Fruit fly (Drosophila melanogaster) whole organism, embryonic: ENCODE results near the gene Mon1.

Experiments
- BEAF-32 ChIP-seq: fragments of 200-800 bp; sonication (Bioruptor generic); optimal IDR thresholded peaks from 3 replicates; lab custom pipeline; 2017; ENCODE audit warnings: missing biosample characterization, missing genetic modification characterization, mild to moderate bottlenecking, moderate library complexity, missing genetic modification reagents
- Bgb ChIP-seq: fragments of 200-800 bp; sonication (Bioruptor generic); IDR thresholded peaks from 2 replicates; pipeline ENCODE4 v1.3.6; 2022; ENCODE audit warnings: missing biosample characterization, missing genetic modification characterization; ENCODE audit not compliant: partially characterized antibody
- BtbVII ChIP-seq: fragments of 200-800 bp; sonication (Bioruptor generic); optimal IDR thresholded peaks from 3 replicates; lab custom pipeline; 2017; ENCODE audit warnings: missing biosample characterization, mild to moderate bottlenecking, missing genetic modification characterization
- Bteb2 ChIP-seq: fragments of 200-800 bp; sonication (Bioruptor generic); optimal IDR thresholded peaks from 2 replicates; lab custom pipeline; 2016; ENCODE audit warnings: missing biosample characterization, missing genetic modification characterization
- CG10366 ChIP-seq: fragments of 200-800 bp; sonication (Bioruptor generic); IDR thresholded peaks from 2 replicates; pipeline ENCODE4 v1.3.6; 2022; ENCODE audit warnings: missing biosample characterization, missing genetic modification characterization
- CG11085 ChIP-seq: fragments of 200-800 bp; sonication (Bioruptor generic); IDR thresholded peaks from 2 replicates; pipeline ENCODE4 v1.3.6; 2022; ENCODE audit warnings: missing biosample characterization, missing genetic modification characterization
- CG11456 ChIP-seq: fragments of 200-800 bp; sonication (Bioruptor generic); IDR thresholded peaks from 3 replicates; pipeline ENCODE4 v1.3.6; 2022; ENCODE audit warnings: missing biosample characterization, missing genetic modification characterization
- CG11504 ChIP-seq: fragments of 200-800 bp; sonication (Bioruptor generic); optimal IDR thresholded peaks from 3 replicates; lab custom pipeline; 2019; ENCODE audit warnings: missing biosample characterization, mild to moderate bottlenecking, missing genetic modification characterization, moderate library complexity
- CG13894 ChIP-seq: fragments of 200-800 bp; sonication (Bioruptor generic); optimal IDR thresholded peaks from 3 replicates; lab custom pipeline; 2018; ENCODE audit warnings: missing biosample characterization, mild to moderate bottlenecking, missing genetic modification characterization, moderate library complexity
- CG15514 ChIP-seq: fragments of 200-800 bp; sonication (Bioruptor generic); optimal IDR thresholded peaks from 3 replicates; lab custom pipeline; 2017; ENCODE audit warnings: missing biosample characterization, missing genetic modification characterization, mild to moderate bottlenecking, moderate library complexity, missing genetic modification reagents
- CG16779 ChIP-seq: fragments of 200-800 bp; sonication (Bioruptor generic); IDR thresholded peaks from 2 replicates; pipeline ENCODE4 v1.3.6; 2022; ENCODE audit warnings: missing biosample characterization, missing genetic modification characterization
- CG18764 ChIP-seq: fragments of 200-800 bp; sonication (Bioruptor generic); optimal IDR thresholded peaks from 3 replicates; lab custom pipeline; 2016; ENCODE audit warnings: missing biosample characterization, missing genetic modification characterization
- CG32772 ChIP-seq: fragments of 200-800 bp; sonication (Bioruptor generic); IDR thresholded peaks from 2 replicates; pipeline ENCODE4 v1.3.6; 2022; ENCODE audit warnings: missing biosample characterization, missing genetic modification characterization
- CG33213 ChIP-seq: fragments of 200-800 bp; sonication (Bioruptor generic); optimal IDR thresholded peaks from 3 replicates; lab custom pipeline; 2016; ENCODE audit warnings: missing biosample characterization, missing genetic modification characterization
- CG34376 ChIP-seq: fragments of 200-800 bp; sonication (Bioruptor generic); optimal IDR thresholded peaks from 2 replicates; lab custom pipeline; 2018; ENCODE audit warnings: missing biosample characterization, mild to moderate bottlenecking, missing genetic modification characterization
- CG5180 ChIP-seq: fragments of 200-800 bp; sonication (Bioruptor generic); optimal IDR thresholded peaks from 3 replicates; lab custom pipeline; 2017; ENCODE audit warnings: missing biosample characterization, missing genetic modification characterization, mild to moderate bottlenecking, moderate library complexity, missing genetic modification reagents
- CG7928 ChIP-seq: fragments of 200-800 bp; sonication (Bioruptor generic); optimal IDR thresholded peaks from 2 replicates; lab custom pipeline; 2017; ENCODE audit warnings: missing biosample characterization, mild to moderate bottlenecking, missing genetic modification characterization
- CG8359 ChIP-seq: fragments of 200-800 bp; sonication (Bioruptor generic); optimal IDR thresholded peaks from 2 replicates; lab custom pipeline; 2017; ENCODE audit warnings: missing biosample characterization, mild to moderate bottlenecking, missing genetic modification characterization, borderline replicate concordance
- CG8924 ChIP-seq: fragments of 200-800 bp; optimal IDR thresholded peaks from 3 replicates; lab custom pipeline; 2019; ENCODE audit warnings: missing biosample characterization, mild to moderate bottlenecking, missing genetic modification characterization, moderate library complexity
- Deaf1 ChIP-seq: fragments of 200-800 bp; optimal IDR thresholded peaks from 3 replicates; lab custom pipeline; 2019; ENCODE audit warnings: missing biosample characterization, mild to moderate bottlenecking, missing genetic modification characterization, moderate library complexity
- Doc3 ChIP-seq: fragments of 200-800 bp; sonication (Bioruptor generic); IDR thresholded peaks from 3 replicates; pipeline ENCODE4 v1.3.6; 2022; ENCODE audit warnings: missing biosample characterization, missing genetic modification characterization; ENCODE audit not compliant: partially characterized antibody
- Eip74EF ChIP-seq, 2 experiments: fragments of 200-800 bp in 1 of 2; fragments of >200 bp in 1 of 2; sonication (Bioruptor generic) in 1 of 2; optimal IDR thresholded peaks; 2 replicates each; lab custom pipeline; 2017 to 2019; ENCODE audit warnings: missing biosample characterization in 2 of 2, missing genetic modification characterization in 2 of 2, mild to moderate bottlenecking in 1 of 2, moderate library complexity in 1 of 2
- HLHmδ ChIP-seq: fragments of 200-800 bp; sonication (Bioruptor generic); optimal IDR thresholded peaks from 2 replicates; lab custom pipeline; 2018; ENCODE audit warnings: missing biosample characterization, mild to moderate bottlenecking, missing genetic modification characterization, moderate library complexity
- Mad ChIP-seq: fragments of 200-800 bp; sonication (Bioruptor generic); optimal IDR thresholded peaks from 2 replicates; lab custom pipeline; 2016; ENCODE audit warnings: missing biosample characterization, missing genetic modification characterization
- Myb ChIP-seq: fragments of 200-800 bp; sonication (Bioruptor generic); optimal IDR thresholded peaks from 2 replicates; lab custom pipeline; 2016; ENCODE audit warnings: missing biosample characterization, missing genetic modification characterization
- Pdp1 ChIP-seq, 2 experiments: fragments of 200-800 bp; sonication (Bioruptor generic); optimal IDR thresholded peaks; 3 replicates each; lab custom pipeline; 2016; ENCODE audit warnings: missing biosample characterization in 2 of 2, missing genetic modification characterization in 2 of 2, mild to moderate bottlenecking in 1 of 2, moderate library complexity in 1 of 2
- Scr ChIP-seq: fragments of 200-800 bp; sonication (Bioruptor generic); IDR thresholded peaks from 2 replicates; pipeline ENCODE4 v1.3.6; 2022; ENCODE audit warnings: missing biosample characterization, missing genetic modification characterization; ENCODE audit not compliant: partially characterized antibody
- Side ChIP-seq: fragments of 200-800 bp; sonication (Bioruptor generic); optimal IDR thresholded peaks from 2 replicates; lab custom pipeline; 2016; ENCODE audit warnings: missing biosample characterization, missing genetic modification characterization
- Sin3A ChIP-seq: fragments of >200 bp; optimal IDR thresholded peaks from 2 replicates; lab custom pipeline; 2018
- TFAM ChIP-seq: fragments of 200-800 bp; sonication (Bioruptor generic); optimal IDR thresholded peaks from 2 replicates; lab custom pipeline; 2017; ENCODE audit warnings: missing biosample characterization, missing genetic modification characterization, inconsistent platforms
- Xbp1 ChIP-seq: fragments of 200-800 bp; sonication (Bioruptor generic); optimal IDR thresholded peaks from 3 replicates; lab custom pipeline; 2016; ENCODE audit warnings: missing biosample characterization, mild to moderate bottlenecking, missing genetic modification characterization
- ab ChIP-seq: fragments of 200-800 bp; sonication (Bioruptor generic); optimal IDR thresholded peaks from 2 replicates; lab custom pipeline; 2016; ENCODE audit warnings: missing biosample characterization, missing genetic modification characterization
- bab2 ChIP-seq: fragments of 200-800 bp; sonication (Bioruptor generic); optimal IDR thresholded peaks from 2 replicates; lab custom pipeline; 2016; ENCODE audit warnings: missing biosample characterization, missing genetic modification characterization
- bcd ChIP-seq: fragments of 200-800 bp; sonication (Bioruptor generic); optimal IDR thresholded peaks from 2 replicates; lab custom pipeline; 2017; ENCODE audit warnings: missing biosample characterization, mild to moderate bottlenecking, missing genetic modification characterization
- cad ChIP-seq: fragments of >200 bp; optimal IDR thresholded peaks from 2 replicates; lab custom pipeline; 2017; ENCODE audit warnings: missing biosample characterization, missing genetic modification characterization
- chif ChIP-seq, 2 experiments: fragments of 200-800 bp; sonication (Bioruptor generic); optimal IDR thresholded peaks; 3 replicates each; lab custom pipeline; 2016; ENCODE audit warnings: missing biosample characterization in 2 of 2, missing genetic modification characterization in 2 of 2
- chinmo ChIP-seq: fragments of 200-800 bp; sonication (Bioruptor generic); IDR thresholded peaks from 4 replicates; pipeline ENCODE4 v1.3.6; 2022; ENCODE audit warnings: missing biosample characterization, missing genetic modification characterization; ENCODE audit not compliant: partially characterized antibody
- da ChIP-seq: fragments of 200-800 bp; sonication (Bioruptor generic); optimal IDR thresholded peaks from 2 replicates; lab custom pipeline; 2016; ENCODE audit warnings: missing biosample characterization, missing genetic modification characterization
- disco-r ChIP-seq: fragments of 200-800 bp; sonication (Bioruptor generic); optimal IDR thresholded peaks from 2 replicates; lab custom pipeline; 2016; ENCODE audit warnings: missing biosample characterization, missing genetic modification characterization
- grn ChIP-seq: fragments of 200-800 bp; sonication (Bioruptor generic); optimal IDR thresholded peaks from 3 replicates; lab custom pipeline; 2017; ENCODE audit warnings: missing biosample characterization, missing genetic modification characterization
- gsb ChIP-seq: fragments of 200-800 bp; sonication (Bioruptor generic); IDR thresholded peaks from 2 replicates; pipeline ENCODE4 v1.3.6; 2022; ENCODE audit warnings: missing biosample characterization, missing genetic modification characterization
- hth ChIP-seq: fragments of >200 bp; optimal IDR thresholded peaks from 2 replicates; lab custom pipeline; 2017; ENCODE audit warnings: inconsistent platforms
- pb ChIP-seq: fragments of 200-800 bp; sonication (Bioruptor generic); optimal IDR thresholded peaks from 3 replicates; lab custom pipeline; 2016; ENCODE audit warnings: missing biosample characterization, missing genetic modification characterization
- pnt ChIP-seq: fragments of 200-800 bp; sonication (Bioruptor generic); optimal IDR thresholded peaks from 3 replicates; lab custom pipeline; 2016; ENCODE audit warnings: missing biosample characterization, missing genetic modification characterization
- ranshi ChIP-seq: fragments of 200-800 bp; sonication (Bioruptor generic); IDR thresholded peaks from 2 replicates; pipeline ENCODE4 v1.3.6; 2022; ENCODE audit warnings: missing biosample characterization, missing genetic modification characterization
- rib ChIP-seq: fragments of 200-800 bp; sonication (Bioruptor generic); IDR thresholded peaks from 2 replicates; pipeline ENCODE4 v1.3.6; 2022; ENCODE audit warnings: missing biosample characterization, missing genetic modification characterization
- schlank ChIP-seq: fragments of 200-800 bp; sonication (Bioruptor generic); optimal IDR thresholded peaks from 2 replicates; lab custom pipeline; 2018; ENCODE audit warnings: missing biosample characterization, mild to moderate bottlenecking, missing genetic modification characterization
- sima ChIP-seq: fragments of 200-800 bp; sonication (Bioruptor generic); optimal IDR thresholded peaks from 2 replicates; lab custom pipeline; 2016; ENCODE audit warnings: missing biosample characterization, missing genetic modification characterization
- tup ChIP-seq: fragments of 200-800 bp; sonication (Bioruptor generic); optimal IDR thresholded peaks from 2 replicates; lab custom pipeline; 2016; ENCODE audit warnings: missing biosample characterization, mild to moderate bottlenecking, missing genetic modification characterization, moderate library complexity
- zf30C ChIP-seq: fragments of 200-800 bp; sonication (Bioruptor generic); optimal IDR thresholded peaks from 3 replicates; lab custom pipeline; 2018; ENCODE audit warnings: missing biosample characterization, mild to moderate bottlenecking, missing genetic modification characterization

The Mon1 gene

dm6 chr2L:4847191-4847853 lies 3.1 kb upstream of the Mon1 start, which contains the start of the genes mxt and CG11927 (continued):
- TF ChIP-seq CG18764 (GFP tag; lab: Kevin White, UChicago) (peak; percentile 37), CG32772 (GFP tag; lab: Robert Waterston, UW) (0 out of 2 replicates have a peak, but pooled peaks have one; percentile 26), TFAM (no peak), CG16779 (no peak), zf30C (no peak), Scr (peak; percentile 92), ranshi (GFP tag; lab: Robert Waterston, UW) (no peak), BEAF-32 (GFP tag; lab: Kevin White, UChicago) (peak; percentile 86), CG11456 (GFP tag; lab: Robert Waterston, UW) (peak; percentile 75; the same call in 2 of the 3 replicates), Bteb2 (GFP tag; lab: Kevin White, UChicago) (no peak), bcd (GFP tag; lab: Kevin White, UChicago) (no peak), rib (GFP tag; lab: Robert Waterston, UW) (no peak), Eip74EF (GFP tag; optimal IDR thresholded peaks at IDR 0.05; lab: Kevin White, UChicago) (no peak), Bgb (GFP tag; lab: Robert Waterston, UW) (peak; percentile 90), sima (no peak), BtbVII (GFP tag; lab: Kevin White, UChicago) (no peak), Side (GFP tag; lab: Kevin White, UChicago) (no peak), bab2 (peak; percentile 38), CG33213 (peak; percentile 5), CG11504 (tag; lab: Kevin White, UChicago) (no peak), gsb (GFP tag; lab: Robert Waterston, UW) (no peak), schlank (tag; lab: Kevin White, UChicago) (no peak), CG34376 (no peak), CG8924 (tag; lab: Kevin White, UChicago) (peak; percentile 56), tup (GFP tag; lab: Kevin White, UChicago) (no peak), chinmo (GFP tag; lab: Robert Waterston, UW) (0 out of 4 replicates have a peak, but pooled peaks have one; percentile 63), Myb (GFP tag; lab: Kevin White, UChicago) (peak; percentile 44), disco-r (GFP tag; lab: Kevin White, UChicago) (no peak), HLHmδ (GFP tag; lab: Kevin White, UChicago) (no peak), CG13894 (tag; lab: Kevin White, UChicago) (no peak), Doc3 (GFP tag; lab: Robert Waterston, UW) (peak; percentile 90), ab (no peak), CG15514 (peak; percentile 94), Deaf1 (tag; lab: Kevin White, UChicago) (no peak), CG8359 (GFP tag; lab: Kevin White, UChicago) (no peak), CG7928 (GFP tag; lab: Kevin White, UChicago) (no peak), Xbp1 (GFP tag; lab: Kevin White, UChicago) (peak; percentile 66), pb (GFP tag; lab: Kevin White, UChicago) (no peak), grn (GFP tag; lab: Kevin White, UChicago) (no peak), Sin3A (lab: Kevin White, UChicago) (no peak), CG5180 (GFP tag; lab: Kevin White, UChicago) (no peak), hth (lab: Kevin White, UChicago) (no peak), pnt (GFP tag; lab: Kevin White, UChicago) (peak; percentile 56), CG11085 (0 out of 2 replicates have a peak, but pooled peaks have one; percentile 41), Pdp1 (GFP tag; optimal IDR thresholded peaks at IDR 0.05; lab: Kevin White, UChicago) (peak in 1 of 2 experiments; percentile 30), cad (no peak), Mad (GFP tag; lab: Kevin White, UChicago) (peak; percentile 31), CG10366 (GFP tag; lab: Robert Waterston, UW) (peak; percentile 59), da (GFP tag; lab: Kevin White, UChicago) (no peak), chif (GFP tag; optimal IDR thresholded peaks at IDR 0.05; lab: Kevin White, UChicago) (peak; percentile 5 to 23)
